Worm (Caenorhabditis elegans): ENCODE results near the gene F55C12.19.

F55C12.19 gene

DNA sequence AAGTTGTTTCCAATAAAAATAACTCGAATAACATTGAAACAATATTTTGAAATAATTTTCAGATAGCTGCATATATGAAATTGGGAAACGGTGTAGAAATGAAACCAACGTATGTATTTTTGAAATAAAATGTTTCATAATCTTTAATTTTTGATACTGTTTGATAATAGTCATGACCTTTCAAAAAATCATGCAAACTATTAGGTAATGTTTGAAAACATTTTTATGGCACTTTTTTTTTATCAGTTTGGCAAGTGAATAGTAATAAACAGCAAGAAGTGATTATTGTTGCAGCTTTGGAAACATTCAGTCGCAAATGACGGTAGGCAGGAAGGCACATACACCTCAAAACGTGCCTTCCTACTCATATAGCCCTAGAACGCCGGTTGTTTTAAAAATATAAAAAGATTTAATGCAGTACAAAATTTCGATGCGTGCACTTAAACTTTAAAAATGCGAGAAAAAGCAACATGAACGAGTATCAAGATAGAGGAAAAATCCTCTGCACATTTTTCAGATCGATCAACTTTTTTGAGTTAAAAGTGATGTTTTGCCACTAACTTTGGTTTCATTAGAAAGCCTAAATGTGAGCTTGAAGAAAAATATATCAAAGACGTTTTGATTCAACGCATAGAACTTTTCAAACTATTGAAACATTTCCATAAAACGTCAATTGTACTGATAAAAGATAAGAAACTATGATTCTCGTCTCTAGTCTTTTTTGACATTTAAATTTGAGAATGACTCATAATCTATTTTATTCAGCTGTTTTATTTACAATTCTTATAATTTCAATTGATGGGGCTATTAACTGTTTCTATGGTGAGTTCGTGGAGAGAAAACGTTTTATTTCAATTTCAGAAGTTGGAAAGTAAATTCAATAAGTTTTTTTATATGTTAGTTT, at the start of gene F55C12.19:
F55C12.19 (plus strand) TSS at position 735 of the 904 bp plus-strand sequence.
- TF ChIP-seq elt-3 (tag; optimal IDR thresholded peaks at IDR 0.05) (no peak), elt-2 (tag; optimal IDR thresholded peaks at IDR 0.05) (peak; percentile 47)

DNA sequence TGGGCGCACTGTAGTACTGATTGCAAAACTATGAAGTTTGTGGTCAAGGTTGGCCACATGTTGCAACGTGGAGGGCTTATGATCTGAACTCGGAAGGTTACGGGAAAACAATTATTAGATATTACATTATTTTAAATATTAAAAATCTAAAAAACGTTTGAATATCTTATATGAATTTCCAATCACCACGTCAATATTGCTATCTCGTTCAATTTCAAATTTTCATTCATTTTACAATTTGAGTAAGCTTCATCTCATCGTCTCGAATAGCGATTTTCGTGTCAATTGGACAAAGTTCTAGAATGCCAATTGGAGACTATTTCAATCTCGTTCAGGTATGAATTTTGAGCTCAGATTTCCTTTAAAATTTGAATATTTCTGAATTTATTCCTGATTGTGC, 49.6 kb upstream of the F55C12.19 start, which contains the start of gene ZK1248.20:
ZK1248.20 (plus strand) TSS at position 301 of the 400 bp plus-strand sequence.
- TF ChIP-seq lir-3 (tag; optimal IDR thresholded peaks at IDR 0.05; ENCODE audit: poor library complexity) (no peak), lin-39 (tag; optimal IDR thresholded peaks at IDR 0.05) (no peak), aly-2 (tag; optimal IDR thresholded peaks at IDR 0.05) (no peak), ztf-4 (tag; optimal IDR thresholded peaks at IDR 0.05) (no peak), ceh-82 (tag; optimal IDR thresholded peaks at IDR 0.05) (no peak), lin-13 (GFP tag; optimal IDR thresholded peaks at IDR 0.05) (no peak), sptf-1 (tag; optimal IDR thresholded peaks at IDR 0.05) (no peak)

DNA sequence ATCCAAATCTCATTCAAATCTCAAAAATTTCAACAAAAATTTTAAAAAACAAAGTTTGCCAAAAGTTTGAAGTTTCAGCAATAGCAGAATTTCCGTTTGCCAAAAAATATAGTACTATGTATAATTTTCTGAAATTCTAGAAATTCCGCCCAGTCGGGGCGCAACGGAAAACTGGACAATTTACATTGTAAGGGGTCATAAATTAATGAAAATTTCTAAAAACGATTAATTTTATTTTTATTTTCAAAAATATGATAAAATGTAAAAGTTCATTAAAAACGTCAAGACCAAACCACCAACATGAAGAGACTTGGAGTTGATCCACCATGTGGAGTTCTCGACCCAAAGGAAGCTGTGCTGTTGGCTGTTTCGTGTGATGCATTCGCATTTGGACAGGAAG, 47.6 kb upstream of the F55C12.19 start, which contains the start of gene ZK1248.4:
ZK1248.4 (plus strand) TSS at position 301 of the 400 bp plus-strand sequence.
- TF ChIP-seq egl-13 (tag; optimal IDR thresholded peaks at IDR 0.05) (no peak), skn-1 (tag; optimal IDR thresholded peaks at IDR 0.05) (no peak), aha-1 (tag; optimal IDR thresholded peaks at IDR 0.05) (no peak), C16A3.4 (tag; optimal IDR thresholded peaks at IDR 0.05) (no peak), ceh-63 (GFP tag; optimal IDR thresholded peaks at IDR 0.05) (no peak), dsc-1 (tag; optimal IDR thresholded peaks at IDR 0.05) (no peak), jun-1 (tag; optimal IDR thresholded peaks at IDR 0.05) (no peak), hlh-4 (tag; optimal IDR thresholded peaks at IDR 0.05) (no peak), mdl-1 (tag; optimal IDR thresholded peaks at IDR 0.05) (no peak), unc-130 (tag; optimal IDR thresholded peaks at IDR 0.05) (no peak), fkh-4 (tag; optimal IDR thresholded peaks at IDR 0.05; ENCODE audit: borderline replicate concordance) (no peak), elt-2 (tag; optimal IDR thresholded peaks at IDR 0.05) (no peak), fkh-8 (tag; optimal IDR thresholded peaks at IDR 0.05) (no peak), pag-3 (tag; optimal IDR thresholded peaks at IDR 0.05; ENCODE audit: borderline replicate concordance, insufficient read depth) (no peak), ceh-88 (GFP tag; IDR thresholded peaks at IDR 0.05) (no peak), C34B4.2 (tag; optimal IDR thresholded peaks at IDR 0.05) (no peak), ceh-8 (GFP tag; optimal IDR thresholded peaks at IDR 0.05) (no peak), nhr-77 (tag; optimal IDR thresholded peaks at IDR 0.05) (no peak)

DNA sequence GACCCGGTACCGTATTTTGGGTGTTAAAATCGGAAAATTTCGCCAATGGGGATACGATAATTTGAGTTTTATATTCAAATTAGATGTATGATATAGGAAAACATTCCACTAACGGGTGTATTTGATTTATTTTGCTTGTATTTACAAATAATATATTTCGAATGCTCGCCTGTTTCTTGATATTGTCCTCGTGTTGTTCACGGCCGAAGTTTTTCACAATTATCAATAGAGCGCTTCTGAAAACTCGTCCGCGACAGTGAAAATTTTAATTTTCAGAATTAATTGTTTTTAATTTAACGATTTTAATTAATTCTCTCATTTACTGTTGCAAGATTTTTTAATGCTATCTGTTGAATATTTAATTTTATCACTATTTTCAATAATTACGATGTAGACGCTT, 46.3 kb upstream of the F55C12.19 start:
- TF ChIP-seq sox-4 (tag; optimal IDR thresholded peaks at IDR 0.05) (peak; percentile 35), nhr-84 (tag; optimal IDR thresholded peaks at IDR 0.05) (no peak), tbx-2 (tag; optimal IDR thresholded peaks at IDR 0.05) (peak; percentile 59), lin-13 (GFP tag; optimal IDR thresholded peaks at IDR 0.05) (peak; percentile 12), hlh-4 (tag; optimal IDR thresholded peaks at IDR 0.05) (no peak), dpl-1 (GFP tag; optimal IDR thresholded peaks at IDR 0.05) (peak; percentile 32 to 73 (median 71)), pqm-1 (tag; optimal IDR thresholded peaks at IDR 0.05) (no peak), swsn-7 (tag; optimal IDR thresholded peaks at IDR 0.05) (peak; percentile 32), nhr-85 (tag) (peak; percentile 79), unc-86 (tag; optimal IDR thresholded peaks at IDR 0.05) (no peak), egl-13 (tag; optimal IDR thresholded peaks at IDR 0.05) (peak; percentile 38), nhr-47 (tag; optimal IDR thresholded peaks at IDR 0.05) (no peak), F16B12.6 (tag; optimal IDR thresholded peaks at IDR 0.05) (no peak), hpl-2 (GFP tag; optimal IDR thresholded peaks at IDR 0.05) (no peak), elt-2 (tag; optimal IDR thresholded peaks at IDR 0.05) (peak; percentile 28), mep-1 (tag; optimal IDR thresholded peaks at IDR 0.05) (no peak), lin-39 (tag; optimal IDR thresholded peaks at IDR 0.05) (no peak), ces-1 (GFP tag; optimal IDR thresholded peaks at IDR 0.05) (no peak), alr-1 (tag; optimal IDR thresholded peaks at IDR 0.05; ENCODE audit: borderline replicate concordance) (no peak), snu-23 (GFP tag; optimal IDR thresholded peaks at IDR 0.05) (no peak), lin-14 (GFP tag; optimal IDR thresholded peaks at IDR 0.05) (peak; percentile 65), fos-1 (tag; optimal IDR thresholded peaks at IDR 0.05) (no peak), rnt-1 (tag; optimal IDR thresholded peaks at IDR 0.05) (peak; percentile 82), elt-3 (tag; optimal IDR thresholded peaks at IDR 0.05) (no peak), nhr-71 (tag; optimal IDR thresholded peaks at IDR 0.05) (peak; percentile 67), jun-1 (tag; optimal IDR thresholded peaks at IDR 0.05) (no peak), pag-3 (tag; optimal IDR thresholded peaks at IDR 0.05; ENCODE audit: borderline replicate concordance, insufficient read depth) (no peak)

All from whole organism, L1 larva.